Worm (Caenorhabditis elegans) whole organism, L2 larva: Measurements from ENCODE around the gene cank-26.

Experiments used
- blmp-1 ChIP-seq: sonication (generic microtip); optimal IDR thresholded peaks from 2 replicates; lab custom pipeline; 2017; ENCODE audit warnings: missing genetic modification characterization, mild to moderate bottlenecking, missing compliant biosample characterization, antibody characterized with exemption, moderate library complexity; ENCODE audit not compliant: insufficient read depth
- ceh-16 ChIP-seq: fragments of 150-350 bp; optimal IDR thresholded peaks from 2 replicates; lab custom pipeline; 2014; ENCODE audit warnings: missing biosample characterization, missing genetic modification characterization
- egl-27 ChIP-seq: sonication (generic microtip); optimal IDR thresholded peaks from 3 replicates; lab custom pipeline; 2017; ENCODE audit warnings: missing biosample characterization, missing genetic modification reagents, missing genetic modification characterization
- nhr-11 ChIP-seq: fragments of 150-350 bp; optimal IDR thresholded peaks from 2 replicates; lab custom pipeline; 2014; ENCODE audit warnings: missing biosample characterization, missing genetic modification characterization
- nhr-25 ChIP-seq: fragments of 150-350 bp; sonication (generic microtip); optimal IDR thresholded peaks from 3 replicates; lab custom pipeline; 2014; ENCODE audit warnings: missing biosample characterization, missing genetic modification characterization
- skn-1 ChIP-seq: sonication (generic microtip); optimal IDR thresholded peaks from 2 replicates; lab custom pipeline; 2017; ENCODE audit warnings: missing biosample characterization, missing genetic modification characterization

DNA sequence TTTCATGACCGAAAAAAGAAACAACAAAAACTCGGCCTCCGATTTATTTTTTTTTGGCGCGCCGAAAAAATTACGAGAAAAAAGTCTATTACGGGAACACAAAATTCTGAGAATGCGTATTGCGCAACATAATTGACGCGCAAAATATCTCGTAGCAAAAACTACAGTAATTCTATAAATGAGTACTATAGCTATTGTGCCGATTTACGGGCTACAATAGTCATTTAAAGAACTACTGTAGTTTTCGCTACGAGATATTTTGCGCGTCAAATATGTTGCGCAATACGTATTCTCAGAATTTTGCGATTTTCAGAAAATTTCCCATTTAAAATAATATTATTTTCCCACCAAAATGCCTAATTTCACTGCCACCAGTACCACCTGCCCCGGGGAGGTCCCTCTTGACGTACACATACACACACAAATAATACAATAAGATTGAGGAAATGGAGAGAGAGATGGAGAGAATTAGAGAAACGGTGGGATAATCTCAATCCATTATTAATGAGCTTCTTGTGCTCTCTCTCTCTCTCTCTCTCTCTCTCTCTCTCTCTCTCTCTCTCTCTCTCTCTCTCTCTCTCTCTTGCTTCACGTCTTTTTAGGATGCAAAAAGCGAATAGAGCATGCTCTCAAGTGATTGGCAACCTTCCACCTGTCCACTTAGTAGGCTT, 15.3 kb downstream of the cank-26 start:
- TF ChIP-seq blmp-1 (tag; lab: Kevin White, UChicago): no peak
- no peak for TF ChIP-seq egl-27 (tag; lab: Kevin White, UChicago)
- no peak for TF ChIP-seq nhr-11
- no peak for TF ChIP-seq nhr-25
- TF ChIP-seq ceh-16 (tag; lab: Kevin White, UChicago): no peak
- no peak for TF ChIP-seq skn-1 (tag; lab: Kevin White, UChicago)
